Fruit fly (Drosophila melanogaster) whole organism, embryonic: ENCODE results near the gene CG33969.

Experiments
- Atf3 ChIP-seq: fragments of 200-800 bp; sonication (Bioruptor generic); optimal IDR thresholded peaks from 3 replicates; lab custom pipeline; 2016; ENCODE audit warnings: missing biosample characterization, missing genetic modification characterization
- Awh ChIP-seq: fragments of 200-800 bp; sonication (Bioruptor generic); IDR thresholded peaks from 2 replicates; pipeline ENCODE4, ENCODE4 v1.3.6; 2022; ENCODE audit warnings: missing biosample characterization, missing genetic modification characterization
- Bdp1 ChIP-seq: fragments of 200-800 bp; sonication (Bioruptor generic); optimal IDR thresholded peaks from 3 replicates; lab custom pipeline; 2016; ENCODE audit warnings: missing biosample characterization, missing genetic modification characterization
- Blimp-1 ChIP-seq: fragments of 200-800 bp; sonication (Bioruptor generic); optimal IDR thresholded peaks from 3 replicates; lab custom pipeline; 2018; ENCODE audit warnings: missing biosample characterization, missing genetic modification characterization, mild to moderate bottlenecking, moderate library complexity, missing genetic modification reagents
- CG13287 ChIP-seq: fragments of 200-800 bp; sonication (Bioruptor generic); IDR thresholded peaks from 2 replicates; pipeline ENCODE4 v1.3.6; 2022; ENCODE audit warnings: missing biosample characterization, missing genetic modification characterization; ENCODE audit not compliant: partially characterized antibody
- CG13624 ChIP-seq: fragments of 200-800 bp; sonication (Bioruptor generic); optimal IDR thresholded peaks from 2 replicates; lab custom pipeline; 2016; ENCODE audit warnings: missing biosample characterization, missing genetic modification characterization
- CG14050 ChIP-seq: fragments of 200-800 bp; sonication (Bioruptor generic); IDR thresholded peaks from 3 replicates; pipeline ENCODE4 v1.3.6; 2022; ENCODE audit warnings: missing biosample characterization, missing genetic modification characterization
- CG1603 ChIP-seq: fragments of 200-800 bp; sonication (Bioruptor generic); optimal IDR thresholded peaks from 2 replicates; lab custom pipeline; 2019; ENCODE audit warnings: missing biosample characterization, mild to moderate bottlenecking, missing genetic modification characterization, moderate library complexity
- CG16815 ChIP-seq: fragments of 200-800 bp; sonication (Bioruptor generic); optimal IDR thresholded peaks from 3 replicates; lab custom pipeline; 2017; ENCODE audit warnings: missing biosample characterization, mild to moderate bottlenecking, missing genetic modification characterization
- CG17186 ChIP-seq: fragments of 200-800 bp; sonication (Bioruptor generic); optimal IDR thresholded peaks from 3 replicates; lab custom pipeline; 2017; ENCODE audit warnings: missing biosample characterization, missing genetic modification reagents, missing genetic modification characterization
- CG18764 ChIP-seq: fragments of 200-800 bp; sonication (Bioruptor generic); optimal IDR thresholded peaks from 3 replicates; lab custom pipeline; 2016; ENCODE audit warnings: missing biosample characterization, missing genetic modification characterization
- CG2199 ChIP-seq: fragments of 200-800 bp; sonication (Bioruptor generic); IDR thresholded peaks from 3 replicates; pipeline ENCODE4 v1.3.6; 2022; ENCODE audit warnings: missing biosample characterization, missing genetic modification characterization
- CG2202 ChIP-seq: fragments of 200-800 bp; sonication (Bioruptor generic); optimal IDR thresholded peaks from 2 replicates; lab custom pipeline; 2018; ENCODE audit warnings: missing biosample characterization, mild to moderate bottlenecking, missing genetic modification characterization
- CG2712 ChIP-seq: fragments of 200-800 bp; optimal IDR thresholded peaks from 3 replicates; lab custom pipeline; 2019; ENCODE audit warnings: missing biosample characterization, mild to moderate bottlenecking, missing genetic modification characterization, moderate library complexity
- CG2889 ChIP-seq: fragments of 200-800 bp; sonication (Bioruptor generic); IDR thresholded peaks from 3 replicates; pipeline ENCODE4 v1.3.6; 2022; ENCODE audit warnings: missing biosample characterization, missing genetic modification characterization
- CG30403 ChIP-seq: fragments of 200-800 bp; sonication (Bioruptor generic); optimal IDR thresholded peaks from 3 replicates; lab custom pipeline; 2016; ENCODE audit warnings: missing biosample characterization, missing genetic modification characterization
- CG3847 ChIP-seq: fragments of 200-800 bp; sonication (Bioruptor generic); IDR thresholded peaks from 2 replicates; pipeline ENCODE4 v1.3.6; 2022; ENCODE audit warnings: missing biosample characterization, missing genetic modification characterization
- CG4360 ChIP-seq: fragments of 200-800 bp; sonication (Bioruptor generic); IDR thresholded peaks from 2 replicates; pipeline ENCODE4 v1.3.6; 2022; ENCODE audit warnings: missing biosample characterization, missing genetic modification characterization
- CG4730 ChIP-seq: fragments of 200-800 bp; sonication (Bioruptor generic); IDR thresholded peaks from 2 replicates; pipeline ENCODE4 v1.3.6; 2022; ENCODE audit warnings: missing biosample characterization, missing genetic modification characterization
- CG4820 ChIP-seq: fragments of 200-800 bp; sonication (Bioruptor generic); optimal IDR thresholded peaks from 3 replicates; lab custom pipeline; 2016; ENCODE audit warnings: missing biosample characterization, missing genetic modification characterization
- CG8281 ChIP-seq: fragments of 200-800 bp; sonication (Bioruptor generic); optimal IDR thresholded peaks from 2 replicates; lab custom pipeline; 2018; ENCODE audit warnings: missing biosample characterization, mild to moderate bottlenecking, missing genetic modification characterization, moderate library complexity
- CG8388 ChIP-seq: fragments of 200-800 bp; sonication (Bioruptor generic); optimal IDR thresholded peaks from 2 replicates; lab custom pipeline; 2019; ENCODE audit warnings: missing biosample characterization, mild to moderate bottlenecking, missing genetic modification characterization, moderate library complexity
- Dbx ChIP-seq: fragments of 200-800 bp; sonication (Bioruptor generic); IDR thresholded peaks from 3 replicates; pipeline ENCODE4 v1.3.6; 2022; ENCODE audit warnings: missing biosample characterization, missing genetic modification characterization
- Dref ChIP-seq: fragments of 200-800 bp; sonication (Bioruptor generic); IDR thresholded peaks from 2 replicates; pipeline ENCODE4 v1.3.6; 2022; ENCODE audit warnings: missing biosample characterization, missing genetic modification characterization
- Eip74EF ChIP-seq, 2 experiments: fragments of 200-800 bp in 1 of 2; fragments of >200 bp in 1 of 2; sonication (Bioruptor generic) in 1 of 2; optimal IDR thresholded peaks; 2 replicates each; lab custom pipeline; 2017 to 2019; ENCODE audit warnings: missing biosample characterization in 2 of 2, missing genetic modification characterization in 2 of 2, mild to moderate bottlenecking in 1 of 2, moderate library complexity in 1 of 2
- HmgZ ChIP-seq: fragments of 200-800 bp; sonication (Bioruptor generic); optimal IDR thresholded peaks from 2 replicates; lab custom pipeline; 2018; ENCODE audit warnings: missing biosample characterization, mild to moderate bottlenecking, missing genetic modification characterization
- Hmr ChIP-seq: fragments of 200-800 bp; sonication (Bioruptor generic); optimal IDR thresholded peaks from 3 replicates; lab custom pipeline; 2017; ENCODE audit warnings: mild to moderate bottlenecking, missing biosample characterization, missing genetic modification reagents, missing genetic modification characterization
- Hmx ChIP-seq: fragments of 200-800 bp; sonication (Bioruptor generic); optimal IDR thresholded peaks from 2 replicates; lab custom pipeline; 2016; ENCODE audit warnings: missing biosample characterization, missing genetic modification characterization
- Hr78 ChIP-seq, 2 experiments: fragments of 200-800 bp in 1 of 2; fragments of >200 bp in 1 of 2; sonication (Bioruptor generic) in 1 of 2; optimal IDR thresholded peaks; 2 replicates each; lab custom pipeline; 2017 to 2019; ENCODE audit warnings: missing biosample characterization in 2 of 2, missing genetic modification characterization in 2 of 2, mild to moderate bottlenecking in 1 of 2, moderate library complexity in 1 of 2
- MBD-R2 ChIP-seq: fragments of 200-800 bp; sonication (Bioruptor generic); IDR thresholded peaks from 2 replicates; pipeline ENCODE4 v1.3.6; 2022; ENCODE audit warnings: missing biosample characterization, missing genetic modification characterization
- Neu2 ChIP-seq: fragments of 200-800 bp; sonication (Bioruptor generic); optimal IDR thresholded peaks from 3 replicates; lab custom pipeline; 2016; ENCODE audit warnings: missing biosample characterization, missing genetic modification characterization, borderline replicate concordance
- Nf-YC ChIP-seq: fragments of 200-800 bp; optimal IDR thresholded peaks from 3 replicates; lab custom pipeline; 2019; ENCODE audit warnings: missing biosample characterization, mild to moderate bottlenecking, missing genetic modification characterization, moderate library complexity
- Optix ChIP-seq: fragments of 200-800 bp; sonication (Bioruptor generic); IDR thresholded peaks from 3 replicates; pipeline ENCODE4 v1.3.6; 2022; ENCODE audit warnings: missing biosample characterization, missing genetic modification characterization
- Scr ChIP-seq: fragments of 200-800 bp; sonication (Bioruptor generic); IDR thresholded peaks from 2 replicates; pipeline ENCODE4 v1.3.6; 2022; ENCODE audit warnings: missing biosample characterization, missing genetic modification characterization; ENCODE audit not compliant: partially characterized antibody
- Side ChIP-seq: fragments of 200-800 bp; sonication (Bioruptor generic); optimal IDR thresholded peaks from 2 replicates; lab custom pipeline; 2016; ENCODE audit warnings: missing biosample characterization, missing genetic modification characterization
- Spps ChIP-seq: fragments of 200-800 bp; sonication (Bioruptor generic); optimal IDR thresholded peaks from 2 replicates; lab custom pipeline; 2018; ENCODE audit warnings: missing biosample characterization, mild to moderate bottlenecking, missing genetic modification characterization
- YL-1 ChIP-seq: fragments of 200-800 bp; sonication (Bioruptor generic); optimal IDR thresholded peaks from 3 replicates; lab custom pipeline; 2017; ENCODE audit warnings: missing biosample characterization, mild to moderate bottlenecking, missing genetic modification characterization
- danr ChIP-seq: fragments of 200-800 bp; sonication (Bioruptor generic); IDR thresholded peaks from 2 replicates; pipeline ENCODE4 v1.3.6; 2022; ENCODE audit warnings: missing biosample characterization, missing genetic modification characterization
- dmrt11E ChIP-seq: fragments of 200-800 bp; sonication (Bioruptor generic); optimal IDR thresholded peaks from 3 replicates; lab custom pipeline; 2018; ENCODE audit warnings: missing biosample characterization, mild to moderate bottlenecking, missing genetic modification characterization, moderate library complexity
- dysf ChIP-seq: fragments of 200-800 bp; sonication (Bioruptor generic); IDR thresholded peaks from 3 replicates; pipeline ENCODE4 v1.3.6; 2022; ENCODE audit warnings: missing biosample characterization, missing genetic modification characterization
- emc ChIP-seq: fragments of 200-800 bp; sonication (Bioruptor generic); optimal IDR thresholded peaks from 2 replicates; lab custom pipeline; 2016; ENCODE audit warnings: missing biosample characterization, missing genetic modification characterization
- ewg ChIP-seq: fragments of 200-800 bp; sonication (Bioruptor generic); optimal IDR thresholded peaks from 3 replicates; lab custom pipeline; 2017; ENCODE audit warnings: mild to moderate bottlenecking, missing biosample characterization, missing genetic modification reagents, missing genetic modification characterization
- gce ChIP-seq: fragments of 200-800 bp; sonication (Bioruptor generic); IDR thresholded peaks from 3 replicates; pipeline ENCODE4 v1.3.6; 2022; ENCODE audit warnings: missing biosample characterization, missing genetic modification characterization
- gro ChIP-seq: fragments of 200-800 bp; sonication (Bioruptor generic); optimal IDR thresholded peaks from 2 replicates; lab custom pipeline; 2016; ENCODE audit warnings: missing biosample characterization, missing genetic modification characterization
- her ChIP-seq: fragments of 200-800 bp; sonication (Bioruptor generic); optimal IDR thresholded peaks from 2 replicates; lab custom pipeline; 2016; ENCODE audit warnings: missing biosample characterization, missing genetic modification characterization
- onecut ChIP-seq: fragments of 200-800 bp; sonication (Bioruptor generic); IDR thresholded peaks from 2 replicates; pipeline ENCODE4 v1.3.6; 2022; ENCODE audit warnings: missing biosample characterization, missing genetic modification characterization
- prd ChIP-seq, 3 experiments: fragments of >200 bp in 2 of 3; fragments of 200-800 bp in 1 of 3; sonication (Bioruptor generic) in 1 of 3; optimal IDR thresholded peaks in 2 of 3; IDR thresholded peaks in 1 of 3; 2 replicates in 2 of 3; 3 replicates in 1 of 3; pipeline versions ENCODE4 v1.3.6 to Lab custom; 2017 to 2022; ENCODE audit warnings: missing biosample characterization in 1 of 3, missing genetic modification characterization in 1 of 3
- so ChIP-seq: fragments of 200-800 bp; sonication (Bioruptor generic); IDR thresholded peaks from 3 replicates; pipeline ENCODE4 v1.3.6; 2022; ENCODE audit warnings: missing biosample characterization, missing genetic modification characterization
- zf30C ChIP-seq: fragments of 200-800 bp; sonication (Bioruptor generic); optimal IDR thresholded peaks from 3 replicates; lab custom pipeline; 2018; ENCODE audit warnings: missing biosample characterization, mild to moderate bottlenecking, missing genetic modification characterization

CG33969 gene

dm6 chr3L:20384086-20384810, 9.1 kb downstream of the CG33969 start, which contains the start of the genes CG5498 and fbl (continued):
- TF ChIP-seq CG8388 (GFP tag; lab: Kevin White, UChicago) (peak; percentile 47), Scr (GFP tag; lab: Robert Waterston, UW) (peak; percentile 34; the same call in 1 of the 2 replicates), her (GFP tag; lab: Kevin White, UChicago) (no peak), danr (GFP tag; lab: Robert Waterston, UW) (no peak), Neu2 (GFP tag; lab: Kevin White, UChicago) (no peak), Nf-YC (peak; percentile 68), Optix (GFP tag; lab: Robert Waterston, UW) (no peak), CG4820 (peak; percentile 50), CG13287 (peak; percentile 52; the same call in 1 of the 2 replicates), Hmr (GFP tag; lab: Kevin White, UChicago) (peak; percentile 78), Side (GFP tag; lab: Kevin White, UChicago) (peak; percentile 18), MBD-R2 (peak; percentile 75), CG4360 (GFP tag; lab: Robert Waterston, UW) (no peak), Dbx (GFP tag; lab: Robert Waterston, UW) (peak; percentile 67), dmrt11E (tag; lab: Kevin White, UChicago) (peak; percentile 61), Hr78 (GFP tag; optimal IDR thresholded peaks at IDR 0.05; lab: Kevin White, UChicago) (peak in 1 of 2 experiments; percentile 0), HmgZ (peak; percentile 71), dysf (GFP tag; lab: Robert Waterston, UW) (peak; percentile 40; the same call in 1 of the 3 replicates), CG8281 (peak; percentile 1), YL-1 (GFP tag; lab: Kevin White, UChicago) (peak; percentile 13), zf30C (no peak), Dref (GFP tag; lab: Robert Waterston, UW) (peak; percentile 63), CG1603 (peak; percentile 4), onecut (GFP tag; lab: Robert Waterston, UW) (peak; percentile 55), CG2199 (GFP tag; lab: Robert Waterston, UW) (no peak), CG2202 (tag; lab: Kevin White, UChicago) (peak; percentile 12), CG3847 (peak; percentile 56), CG4730 (GFP tag; lab: Robert Waterston, UW) (no peak), gro (GFP tag; lab: Kevin White, UChicago) (peak; percentile 21), CG2889 (GFP tag; lab: Robert Waterston, UW) (no peak), Awh (GFP tag; lab: Robert Waterston, UW) (no peak), Blimp-1 (GFP tag; lab: Kevin White, UChicago) (peak; percentile 63), Eip74EF (GFP tag; optimal IDR thresholded peaks at IDR 0.05; lab: Kevin White, UChicago) (peak in 1 of 2 experiments; percentile 40), CG17186 (GFP tag; lab: Kevin White, UChicago) (no peak), ewg (GFP tag; lab: Kevin White, UChicago) (peak; percentile 29), CG30403 (GFP tag; lab: Kevin White, UChicago) (peak; percentile 84), CG14050 (GFP tag; lab: Robert Waterston, UW) (no peak), gce (GFP tag; lab: Robert Waterston, UW) (no peak), Bdp1 (GFP tag; lab: Kevin White, UChicago) (no peak), CG13624 (GFP tag; lab: Kevin White, UChicago) (peak; percentile 62), so (GFP tag; lab: Robert Waterston, UW) (no peak), Spps (peak; percentile 21), Hmx (GFP tag; lab: Kevin White, UChicago) (peak; percentile 11), prd (optimal IDR thresholded peaks at IDR 0.05; lab: Kevin White, UChicago) (no peak), prd (GFP tag; IDR thresholded peaks at IDR 0.05; lab: Robert Waterston, UW) (peak; percentile 63), CG16815 (GFP tag; lab: Kevin White, UChicago) (peak; percentile 26), CG2712 (peak; percentile 78), CG18764 (GFP tag; lab: Kevin White, UChicago) (peak; percentile 39), emc (GFP tag; lab: Kevin White, UChicago) (no peak), Atf3 (GFP tag; lab: Kevin White, UChicago) (no peak)
